Fruit fly (Drosophila melanogaster) ovary, adult (tissue): Measurements from ENCODE around the gene Edc3.

Experiments
- CG17801 ChIP-seq: fragments of 200-800 bp; optimal IDR thresholded peaks from 2 replicates; lab custom pipeline; 2019; ENCODE audit warnings: missing biosample characterization, mild to moderate bottlenecking, missing genetic modification characterization, moderate library complexity; ENCODE audit not compliant: partially characterized antibody

Edc3 gene

DNA sequence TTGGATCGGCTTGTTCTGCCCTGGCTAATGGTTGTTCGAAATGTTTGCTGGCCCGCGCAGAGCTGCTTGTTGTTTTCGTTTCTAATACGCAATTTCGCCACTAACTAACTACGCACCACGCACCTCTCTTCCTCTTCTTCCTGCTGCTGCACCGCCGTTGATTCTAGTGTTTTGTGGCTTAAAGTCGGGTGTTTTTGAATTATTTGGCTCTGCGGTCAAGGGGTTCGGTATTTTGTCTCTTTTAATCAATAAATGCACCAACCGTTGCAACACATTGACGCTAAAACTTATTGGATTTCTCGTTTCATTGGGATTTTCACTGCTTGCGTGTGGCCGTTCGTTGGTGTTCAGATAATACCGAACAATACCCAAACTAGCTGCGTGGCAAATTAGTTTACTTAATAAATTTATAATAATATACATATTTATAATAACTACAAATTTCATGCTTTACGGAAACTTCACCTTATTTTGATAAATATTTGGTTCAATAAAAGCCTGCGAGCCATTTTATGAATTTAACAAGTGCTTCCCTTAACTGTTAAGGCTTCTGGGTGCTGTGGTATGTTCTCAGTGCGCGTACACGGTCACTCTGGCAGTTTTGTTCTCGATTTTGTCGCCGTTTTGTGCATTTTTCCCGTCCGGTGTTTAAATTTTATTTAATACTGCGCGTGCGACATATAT, at the start of gene Edc3, which contains the start of gene Nedd4:
Gene Edc3, minus strand, starts transcription at position 351 of the 684 bp plus-strand sequence.
Gene Nedd4, plus strand, starts transcription at position 571 of the 684 bp plus-strand sequence.
- no peak for TF ChIP-seq CG17801 (GFP tag; lab: Kevin White, UChicago)

dm6 chr3L:17579121-17579520, 49.5 kb upstream of the Edc3 start:
- no peak for TF ChIP-seq CG17801 (GFP tag; lab: Kevin White, UChicago)

DNA sequence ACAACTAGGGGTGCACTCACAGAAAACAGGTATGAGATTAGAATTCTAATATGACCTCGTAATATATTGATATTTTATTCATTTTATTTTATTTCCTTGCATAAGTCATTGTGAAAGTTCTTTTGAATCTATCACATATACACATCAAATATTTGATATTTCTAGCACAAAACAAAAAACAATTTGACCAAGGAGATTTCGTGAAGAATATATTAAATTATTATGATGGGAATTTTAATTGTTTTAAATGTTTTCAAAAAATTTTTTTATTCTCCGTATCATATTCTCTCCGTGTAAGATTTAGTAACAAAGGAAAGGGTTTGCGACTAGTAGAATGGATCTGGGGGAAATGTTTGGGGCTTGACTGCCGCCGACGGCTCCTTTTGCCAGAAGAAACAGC, 48.8 kb upstream of the Edc3 start:
- no peak for TF ChIP-seq CG17801 (GFP tag; lab: Kevin White, UChicago)

- TF ChIP-seq CG17801 (GFP tag; lab: Kevin White, UChicago): no peak
Measured at dm6 chr3L:17577530-17578351, 48.1 kb upstream of the Edc3 start.

DNA sequence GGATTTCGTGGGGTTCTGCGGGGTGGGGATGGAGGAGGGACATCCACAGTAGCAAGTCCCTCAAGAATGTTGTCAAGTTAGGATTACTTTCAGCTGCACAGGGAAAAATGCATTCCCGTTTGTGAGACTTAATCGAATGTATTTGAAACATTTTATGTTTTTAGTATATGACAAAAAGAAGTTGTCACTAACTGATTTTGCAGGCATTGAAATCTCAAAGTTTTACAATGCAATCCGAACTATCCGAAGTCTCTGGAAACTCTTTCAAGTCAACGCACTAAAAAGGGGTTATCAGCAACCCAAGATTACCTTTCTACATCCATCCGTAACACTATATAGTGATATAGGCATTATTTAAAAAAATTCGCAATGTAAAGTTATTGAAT, 47.2 kb upstream of the Edc3 start:
- TF ChIP-seq CG17801 (GFP tag; lab: Kevin White, UChicago): no peak

dm6 chr3L:17576093-17576885, 46.6 kb upstream of the Edc3 start:
- TF ChIP-seq CG17801 (GFP tag; lab: Kevin White, UChicago): peak; percentile 21

DNA sequence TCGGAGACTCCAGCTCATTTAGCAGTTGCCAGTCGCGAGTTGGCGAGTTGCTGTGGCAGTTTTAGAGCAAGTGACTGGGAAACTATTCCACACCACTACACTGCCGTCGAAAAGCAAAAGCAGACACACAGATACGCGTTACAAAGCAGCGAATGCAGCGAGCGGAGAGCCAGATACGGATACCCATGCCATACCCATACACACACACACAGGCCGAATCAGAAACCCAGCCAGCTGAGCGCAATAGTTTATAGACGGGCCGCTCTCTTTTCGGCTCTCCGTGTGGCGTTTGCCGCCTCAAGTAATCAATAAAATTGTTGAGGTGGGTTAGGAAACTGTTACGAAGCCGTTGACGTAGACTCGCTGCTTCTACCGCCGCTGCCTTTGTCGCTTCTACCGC, 44.2 kb upstream of the Edc3 start:
- peak; percentile 13 for TF ChIP-seq CG17801 (GFP tag; lab: Kevin White, UChicago)

- TF ChIP-seq CG17801 (GFP tag; lab: Kevin White, UChicago): no peak
Measured at dm6 chr3L:17572090-17572489, 42.4 kb upstream of the Edc3 start.

dm6 chr3L:17570547-17570873, 40.8 kb upstream of the Edc3 start:
- no peak for TF ChIP-seq CG17801 (GFP tag; lab: Kevin White, UChicago)

dm6 chr3L:17569737-17570546, 40.3 kb upstream of the Edc3 start:
- TF ChIP-seq CG17801 (GFP tag; lab: Kevin White, UChicago): no peak

- no peak for TF ChIP-seq CG17801 (GFP tag; lab: Kevin White, UChicago)
Measured at dm6 chr3L:17568698-17569097, 39.0 kb upstream of the Edc3 start.

DNA sequence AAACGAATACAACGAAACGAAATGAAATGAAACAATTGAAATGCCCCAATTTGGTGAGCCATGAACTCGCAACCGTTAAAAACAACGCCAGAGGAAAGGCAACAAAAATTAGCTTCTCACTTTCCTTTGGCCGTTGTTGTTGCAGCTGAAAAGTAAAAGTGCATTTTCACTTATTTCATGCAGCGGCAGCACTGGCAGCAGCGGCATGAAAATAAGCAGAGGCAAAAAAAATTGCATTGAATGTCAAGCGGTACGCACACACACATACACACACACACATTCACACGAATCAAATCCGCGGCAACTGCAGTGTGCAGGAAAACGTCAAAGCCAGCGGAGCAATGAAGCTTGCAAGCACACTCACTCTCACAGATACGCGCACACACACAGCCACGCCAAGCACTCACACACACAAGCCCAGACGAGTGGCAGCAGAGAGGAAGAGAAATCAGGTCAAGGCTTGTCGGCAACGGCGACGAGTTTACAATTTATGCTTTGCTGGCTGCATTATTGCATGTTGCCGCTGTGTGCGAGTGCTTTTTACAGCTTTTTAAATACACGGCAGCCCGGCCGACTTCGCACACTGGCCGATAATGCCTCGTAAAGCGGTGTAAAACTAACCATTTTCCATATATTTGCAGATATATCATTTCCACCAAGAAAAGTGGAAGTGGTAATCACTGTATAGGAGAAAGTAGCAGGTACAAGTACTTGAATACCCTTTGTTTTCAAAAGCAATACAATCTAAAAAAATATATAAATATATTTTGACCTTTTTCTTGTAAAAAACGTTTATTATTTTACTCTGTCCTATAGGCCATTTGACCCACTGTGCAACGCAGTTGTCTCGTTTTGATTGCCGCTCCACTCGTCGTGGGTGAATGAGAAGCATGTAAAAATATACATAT, 36.9 kb upstream of the Edc3 start:
- TF ChIP-seq CG17801 (GFP tag; lab: Kevin White, UChicago): no peak

DNA sequence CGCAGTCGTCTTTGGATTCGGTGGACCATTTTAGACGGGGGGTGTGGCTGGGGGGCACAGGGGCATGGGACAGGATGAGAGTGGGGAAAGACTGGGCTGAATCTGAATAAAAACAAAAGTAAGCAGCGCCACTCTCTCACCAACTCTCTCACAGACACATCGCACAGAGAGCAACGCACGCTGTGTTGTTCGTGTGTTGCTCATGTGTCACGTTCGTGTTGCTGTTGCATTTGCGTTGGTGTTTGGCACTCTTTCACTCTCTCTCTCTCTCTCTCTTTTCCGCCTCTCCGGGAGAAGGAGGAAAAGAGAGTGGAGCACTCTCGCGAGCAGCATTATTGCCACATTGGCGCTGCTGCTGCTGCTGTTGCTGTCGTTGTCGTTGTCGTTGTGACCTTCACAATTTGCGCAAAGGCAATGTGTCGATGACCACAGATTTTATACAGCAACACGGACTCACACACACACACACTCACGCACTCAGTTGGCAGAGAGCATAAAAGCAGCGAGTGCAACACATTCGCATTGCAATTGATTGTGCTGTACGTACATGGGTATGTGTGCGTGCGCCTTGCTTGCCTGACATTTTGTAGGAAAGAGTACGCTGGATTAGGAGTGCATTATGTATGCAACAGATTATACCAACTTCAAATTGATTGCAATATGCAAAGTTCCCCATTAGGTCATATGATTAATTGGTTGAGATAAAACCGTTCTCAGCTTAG, 34.0 kb upstream of the Edc3 start:
- TF ChIP-seq CG17801 (GFP tag; lab: Kevin White, UChicago): no peak
